Fruit fly (Drosophila melanogaster) whole organism, embryonic: ENCODE results near the gene CG33795.
A peak's percentile ranks its signal among the peaks of the same experiment; 100 is the strongest.

Experiments used
- Aef1 ChIP-seq: fragments of 200-800 bp; sonication (Bioruptor generic); IDR thresholded peaks from 3 replicates; pipeline ENCODE4 v1.3.6; 2022; ENCODE audit warnings: missing biosample characterization, missing genetic modification characterization
- CG11723 ChIP-seq: fragments of 200-800 bp; sonication (Bioruptor generic); optimal IDR thresholded peaks from 2 replicates; lab custom pipeline; 2017; ENCODE audit warnings: missing biosample characterization, mild to moderate bottlenecking, missing genetic modification characterization
- CG14710 ChIP-seq: fragments of 200-800 bp; sonication (Bioruptor generic); optimal IDR thresholded peaks from 3 replicates; lab custom pipeline; 2019; ENCODE audit warnings: missing biosample characterization, mild to moderate bottlenecking, missing genetic modification characterization, moderate library complexity
- CG16779 ChIP-seq: fragments of 200-800 bp; sonication (Bioruptor generic); IDR thresholded peaks from 2 replicates; pipeline ENCODE4 v1.3.6; 2022; ENCODE audit warnings: missing biosample characterization, missing genetic modification characterization

dm6 chr3L:16128481-16128972 is 42.7 kb downstream of the CG33795 start, which contains the start of gene Pgm1:
- TF ChIP-seq CG11723 (GFP tag; lab: Kevin White, UChicago) (peak; percentile 76), Aef1 (GFP tag; lab: Robert Waterston, UW) (peak; percentile 70), CG16779 (GFP tag; lab: Robert Waterston, UW) (peak; percentile 74), CG14710 (tag; lab: Kevin White, UChicago) (peak; percentile 45)
